Worm (Caenorhabditis elegans) whole organism, early embryonic: ENCODE measurements around the gene srbc-68.

Experiments used
- hmbx-1 ChIP-seq: sonication (generic microtip); optimal IDR thresholded peaks from 2 replicates; lab custom pipeline; 2016; ENCODE audit warnings: mild to moderate bottlenecking, missing genetic modification characterization, missing compliant biosample characterization
- hnd-1 ChIP-seq: sonication (generic microtip); optimal IDR thresholded peaks from 2 replicates; lab custom pipeline; 2016; ENCODE audit warnings: missing genetic modification characterization, missing compliant biosample characterization
- scrt-1 ChIP-seq: fragments of 200-800 bp; sonication (Bioruptor generic); IDR thresholded peaks from 2 replicates; pipeline ENCODE4 v1.3.6; 2022; ENCODE audit warnings: missing genetic modification characterization, missing compliant biosample characterization
- sea-1 ChIP-seq: fragments of 200-800 bp; sonication (Bioruptor generic); conservative IDR thresholded peaks from 2 replicates; pipeline ENCODE4 v1.3.6; 2022; ENCODE audit warnings: missing genetic modification characterization, missing compliant biosample characterization
- tbx-37 ChIP-seq: fragments of 200-800 bp; sonication (Bioruptor generic); conservative IDR thresholded peaks from 2 replicates; pipeline ENCODE4 v1.3.6; 2022; ENCODE audit warnings: missing genetic modification reagents, missing genetic modification characterization, missing compliant biosample characterization

ce11 chrV:3555986-3556385 lies 9.6 kb upstream of the srbc-68 start, which contains the start of gene grl-30:
- TF ChIP-seq hnd-1 (tag; lab: Kevin White, UChicago), result no peak
- no peak for TF ChIP-seq sea-1 (GFP tag; lab: Robert Waterston, UW)
- no peak for TF ChIP-seq scrt-1
- no peak for TF ChIP-seq tbx-37
- TF ChIP-seq hmbx-1 (tag; lab: Kevin White, UChicago), result no peak
